Worm (Caenorhabditis elegans) whole organism, L4 larva: ENCODE data around the gene clec-1.

ENCODE experiments used
- D1046.2 ChIP-seq: fragments of 200-800 bp; sonication (Bioruptor generic); IDR thresholded peaks from 2 replicates; pipeline ENCODE4 v1.3.6; 2022; ENCODE audit warnings: missing genetic modification characterization, missing compliant biosample characterization
- F44E2.7 ChIP-seq: fragments of 200-800 bp; sonication (Bioruptor generic); IDR thresholded peaks from 2 replicates; pipeline ENCODE4 v2.1.2; 2022; ENCODE audit warnings: missing genetic modification characterization, missing compliant biosample characterization
- R02D3.7 ChIP-seq: fragments of 150-350 bp; sonication (generic microtip); optimal IDR thresholded peaks from 3 replicates; lab custom pipeline; 2014; ENCODE audit warnings: missing biosample characterization, missing genetic modification characterization
- Y105C5A.15 ChIP-seq: fragments of 200-800 bp; sonication (Bioruptor generic); IDR thresholded peaks from 2 replicates; pipeline ENCODE4 v1.3.6; 2022; ENCODE audit warnings: missing genetic modification characterization, missing compliant biosample characterization
- Y48G9A.11 ChIP-seq: fragments of 200-800 bp; sonication (Bioruptor generic); IDR thresholded peaks from 2 replicates; pipeline ENCODE4 v1.3.6; 2022; ENCODE audit warnings: missing genetic modification reagents, missing genetic modification characterization, missing compliant biosample characterization
- Y75B8A.6 ChIP-seq: fragments of 200-800 bp; sonication (Bioruptor generic); IDR thresholded peaks from 2 replicates; pipeline ENCODE4 v1.3.6; 2022; ENCODE audit warnings: missing genetic modification reagents, missing genetic modification characterization, missing compliant biosample characterization
- ZK546.5 ChIP-seq, 2 experiments: sonication (generic microtip); optimal IDR thresholded peaks; 2 replicates each; lab custom pipeline; 2017; ENCODE audit warnings: missing biosample characterization in 2 of 2, missing genetic modification characterization in 2 of 2
- aha-1 ChIP-seq: fragments of 150-350 bp; peaks from one replicate; lab custom pipeline; 2014; ENCODE audit warnings: missing biosample characterization, missing genetic modification characterization
- aly-2 ChIP-seq: sonication (generic microtip); optimal IDR thresholded peaks from 2 replicates; lab custom pipeline; 2018; ENCODE audit warnings: missing biosample characterization, missing genetic modification characterization
- ama-1 ChIP-seq: fragments of 150-350 bp; optimal IDR thresholded peaks from 2 replicates; lab custom pipeline; 2014; ENCODE audit warnings: inconsistent platforms, mixed read lengths
- ceh-44 ChIP-seq: fragments of 200-800 bp; sonication (Bioruptor generic); IDR thresholded peaks from 2 replicates; pipeline ENCODE4 v1.3.6; 2022; ENCODE audit warnings: missing genetic modification reagents, missing genetic modification characterization, missing compliant biosample characterization
- ceh-82 ChIP-seq: sonication (generic microtip); optimal IDR thresholded peaks from 2 replicates; lab custom pipeline; 2017; ENCODE audit warnings: missing biosample characterization, missing genetic modification characterization
- ces-1 ChIP-seq: fragments of 150-350 bp; sonication (generic microtip); optimal IDR thresholded peaks from 4 replicates; lab custom pipeline; 2014; ENCODE audit warnings: missing biosample characterization, missing genetic modification reagents, missing genetic modification characterization
- cey-2 ChIP-seq: sonication (generic microtip); optimal IDR thresholded peaks from 3 replicates; lab custom pipeline; 2017; ENCODE audit warnings: missing genetic modification characterization, mild to moderate bottlenecking, missing compliant biosample characterization, antibody characterized with exemption, borderline replicate concordance; ENCODE audit not compliant: insufficient read depth
- daf-12 ChIP-seq: fragments of 150-350 bp; optimal IDR thresholded peaks from 2 replicates; lab custom pipeline; 2014; ENCODE audit warnings: missing biosample characterization, missing genetic modification reagents, missing genetic modification characterization
- daf-16 ChIP-seq, 3 experiments: sonication (generic microtip); optimal IDR thresholded peaks; 2 replicates each; lab custom pipeline; 2016 to 2017; ENCODE audit warnings: missing genetic modification characterization in 3 of 3, missing genetic modification reagents in 3 of 3, mild to moderate bottlenecking in 2 of 3, missing compliant biosample characterization in 2 of 3, missing biosample characterization in 1 of 3, moderate library complexity in 1 of 3
- daf-19 ChIP-seq: fragments of 200-800 bp; sonication (Bioruptor generic); conservative IDR thresholded peaks from 2 replicates; pipeline ENCODE4 v1.3.6; 2022; ENCODE audit warnings: missing genetic modification characterization, missing compliant biosample characterization
- daf-8 ChIP-seq: fragments of 200-800 bp; sonication (Bioruptor generic); IDR thresholded peaks from 2 replicates; pipeline ENCODE4 v1.3.6; 2022; ENCODE audit warnings: missing genetic modification characterization, missing compliant biosample characterization
- dmd-6 ChIP-seq: fragments of 200-800 bp; sonication (Bioruptor generic); IDR thresholded peaks from 2 replicates; pipeline ENCODE4 v1.3.6; 2022; ENCODE audit warnings: missing genetic modification reagents, missing genetic modification characterization, missing compliant biosample characterization
- fkh-10 ChIP-seq: fragments of 150-350 bp; optimal IDR thresholded peaks from 2 replicates; lab custom pipeline; 2014; ENCODE audit warnings: missing biosample characterization, missing genetic modification reagents, missing genetic modification characterization
- hif-1 ChIP-seq, 2 experiments: sonication (generic microtip); optimal IDR thresholded peaks; 2 replicates each; lab custom pipeline; 2016 to 2017; ENCODE audit warnings: missing compliant biosample characterization in 2 of 2, missing genetic modification characterization in 2 of 2, missing genetic modification reagents in 2 of 2, missing genotype in 2 of 2, mild to moderate bottlenecking in 1 of 2
- hlh-11 ChIP-seq: fragments of 200-800 bp; sonication (Bioruptor generic); optimal IDR thresholded peaks from 2 replicates; lab custom pipeline; 2018; ENCODE audit warnings: mild to moderate bottlenecking, missing genetic modification characterization, missing compliant biosample characterization
- hlh-30 ChIP-seq: sonication (generic microtip); optimal IDR thresholded peaks from 2 replicates; lab custom pipeline; 2017; ENCODE audit warnings: antibody characterized with exemption, mild to moderate bottlenecking, missing genetic modification characterization, missing compliant biosample characterization; ENCODE audit not compliant: insufficient read depth
- jun-1 ChIP-seq: fragments of 150-350 bp; optimal IDR thresholded peaks from 2 replicates; lab custom pipeline; 2014; ENCODE audit warnings: missing biosample characterization, missing genetic modification reagents, missing genetic modification characterization
- lin-15B ChIP-seq: fragments of 150-350 bp; sonication (generic microtip); optimal IDR thresholded peaks from 3 replicates; lab custom pipeline; 2014; ENCODE audit warnings: missing biosample characterization, missing genetic modification characterization
- lin-29 ChIP-seq: fragments of 200-800 bp; sonication (Bioruptor generic); IDR thresholded peaks from 2 replicates; pipeline ENCODE4 v1.3.6; 2022; ENCODE audit warnings: missing genetic modification reagents, missing genetic modification characterization, missing compliant biosample characterization
- lir-3 ChIP-seq: sonication (generic microtip); optimal IDR thresholded peaks from 2 replicates; lab custom pipeline; 2016; ENCODE audit warnings: mild to moderate bottlenecking, missing genetic modification characterization, missing compliant biosample characterization
- nhr-10 ChIP-seq: fragments of 150-350 bp; optimal IDR thresholded peaks from 2 replicates; lab custom pipeline; 2014; ENCODE audit warnings: missing biosample characterization, missing genetic modification characterization
- nhr-11 ChIP-seq: fragments of 150-350 bp; optimal IDR thresholded peaks from 2 replicates; lab custom pipeline; 2014; ENCODE audit warnings: missing biosample characterization, missing genetic modification characterization
- nhr-111 ChIP-seq: fragments of 200-800 bp; sonication (Bioruptor generic); optimal IDR thresholded peaks from 2 replicates; lab custom pipeline; 2018; ENCODE audit warnings: mild to moderate bottlenecking, missing genetic modification characterization, missing compliant biosample characterization
- nhr-25 ChIP-seq: sonication (generic microtip); optimal IDR thresholded peaks from 2 replicates; lab custom pipeline; 2017; ENCODE audit warnings: missing genetic modification characterization, mild to moderate bottlenecking, missing compliant biosample characterization, antibody characterized with exemption, moderate library complexity, borderline replicate concordance; ENCODE audit not compliant: insufficient read depth
- nhr-28 ChIP-seq: fragments of 150-350 bp; optimal IDR thresholded peaks from 2 replicates; lab custom pipeline; 2014; ENCODE audit warnings: missing biosample characterization, missing genetic modification characterization
- nhr-41 ChIP-seq: fragments of 200-800 bp; sonication (Bioruptor generic); IDR thresholded peaks from 2 replicates; pipeline ENCODE4 v1.3.6; 2022; ENCODE audit warnings: missing genetic modification reagents, missing genetic modification characterization, missing compliant biosample characterization
- nhr-42 ChIP-seq: fragments of 200-800 bp; sonication (Bioruptor generic); IDR thresholded peaks from 2 replicates; pipeline ENCODE4 v1.3.6; 2022; ENCODE audit warnings: missing genetic modification characterization, missing compliant biosample characterization
- nhr-48 ChIP-seq: sonication (generic microtip); optimal IDR thresholded peaks from 2 replicates; lab custom pipeline; 2016; ENCODE audit warnings: mild to moderate bottlenecking, missing genetic modification characterization, missing compliant biosample characterization
- nhr-77 ChIP-seq: fragments of 150-350 bp; optimal IDR thresholded peaks from 2 replicates; lab custom pipeline; 2014; ENCODE audit warnings: missing biosample characterization, missing genetic modification characterization
- pha-4 ChIP-seq, 2 experiments: fragments of 150-350 bp in 1 of 2; fragments of 200-800 bp in 1 of 2; sonication (Bioruptor generic) in 1 of 2; IDR thresholded peaks in 1 of 2; optimal IDR thresholded peaks in 1 of 2; 2 replicates each; pipeline versions ENCODE4 v1.3.6 to Lab custom; 2014 to 2022; ENCODE audit warnings: missing genetic modification characterization in 2 of 2, missing genetic modification reagents in 2 of 2, missing biosample characterization in 1 of 2, missing compliant biosample characterization in 1 of 2
- php-3 ChIP-seq: fragments of 200-800 bp; sonication (Bioruptor generic); IDR thresholded peaks from 2 replicates; pipeline ENCODE4 v1.3.6; 2022; ENCODE audit warnings: missing genetic modification reagents, missing genetic modification characterization, missing compliant biosample characterization
- sdz-12 ChIP-seq: fragments of 200-800 bp; sonication (Bioruptor generic); optimal IDR thresholded peaks from 2 replicates; lab custom pipeline; 2018; ENCODE audit warnings: mild to moderate bottlenecking, missing genetic modification characterization, missing compliant biosample characterization
- set-16 ChIP-seq: fragments of 200-800 bp; sonication (Bioruptor generic); IDR thresholded peaks from 2 replicates; pipeline ENCODE4 v1.3.6; 2022; ENCODE audit warnings: missing genetic modification reagents, missing genetic modification characterization, missing compliant biosample characterization
- skn-1 ChIP-seq: fragments of 150-350 bp; optimal IDR thresholded peaks from 2 replicates; lab custom pipeline; 2014; ENCODE audit warnings: missing biosample characterization, missing genetic modification characterization
- snpc-1.2 ChIP-seq: fragments of 200-800 bp; sonication (Bioruptor generic); IDR thresholded peaks from 2 replicates; pipeline ENCODE4 v1.3.6; 2022; ENCODE audit warnings: missing genetic modification reagents, missing genetic modification characterization, missing compliant biosample characterization
- tag-97 ChIP-seq: fragments of 200-800 bp; sonication (Bioruptor generic); IDR thresholded peaks from 2 replicates; pipeline ENCODE4 v1.3.6; 2022; ENCODE audit warnings: missing genetic modification characterization, missing compliant biosample characterization
- unc-39 ChIP-seq: sonication (generic microtip); optimal IDR thresholded peaks from 2 replicates; lab custom pipeline; 2017; ENCODE audit warnings: missing biosample characterization, missing genetic modification characterization
- vab-7 ChIP-seq: fragments of 200-800 bp; sonication (Bioruptor generic); IDR thresholded peaks from 2 replicates; pipeline ENCODE4 v1.3.6; 2022; ENCODE audit warnings: missing genetic modification reagents, missing genetic modification characterization, missing compliant biosample characterization
- zfp-3 ChIP-seq: fragments of 200-800 bp; sonication (Bioruptor generic); conservative IDR thresholded peaks from 2 replicates; pipeline ENCODE4 v1.3.6; 2022; ENCODE audit warnings: missing genetic modification reagents, missing genetic modification characterization, missing compliant biosample characterization
- ztf-7 ChIP-seq: fragments of 150-350 bp; optimal IDR thresholded peaks from 2 replicates; lab custom pipeline; 2014; ENCODE audit warnings: missing biosample characterization, missing genetic modification characterization

The clec-1 gene

DNA sequence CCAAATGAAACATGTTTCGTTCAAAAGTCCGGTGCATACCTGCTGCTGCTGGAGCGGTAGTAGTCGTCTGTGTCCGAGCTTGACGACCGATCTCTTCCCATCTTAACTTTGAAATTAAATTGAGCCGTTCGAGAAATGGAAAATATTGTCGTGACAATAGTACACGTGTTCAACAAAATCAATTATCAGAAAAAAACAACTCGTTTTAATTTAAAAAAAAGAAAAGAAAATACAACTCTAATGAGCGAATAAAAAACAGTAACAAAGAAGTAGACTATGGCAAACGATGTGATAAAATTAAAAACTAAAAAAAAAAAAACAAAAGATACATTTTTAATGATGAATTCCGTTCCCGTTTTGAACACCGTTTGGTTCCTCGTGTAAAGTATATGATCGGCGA lies 17.4 kb upstream of the clec-1 start, which contains the start of gene prp-39:
TSS of gene prp-39 (minus strand) at position 101 of the 400 bp plus-strand sequence.
- TF ChIP-seq daf-16 (GFP tag; optimal IDR thresholded peaks at IDR 0.05; lab: Kevin White, UChicago) = no peak
- peak; percentile 1 for TF ChIP-seq daf-16 (tag; optimal IDR thresholded peaks at IDR 0.05; lab: Kevin White, UChicago)
- TF ChIP-seq ama-1 (lab: Kevin White, UChicago) = peak; percentile 45
- no peak for TF ChIP-seq Y105C5A.15 (GFP tag; lab: Robert Waterston, UW)

DNA sequence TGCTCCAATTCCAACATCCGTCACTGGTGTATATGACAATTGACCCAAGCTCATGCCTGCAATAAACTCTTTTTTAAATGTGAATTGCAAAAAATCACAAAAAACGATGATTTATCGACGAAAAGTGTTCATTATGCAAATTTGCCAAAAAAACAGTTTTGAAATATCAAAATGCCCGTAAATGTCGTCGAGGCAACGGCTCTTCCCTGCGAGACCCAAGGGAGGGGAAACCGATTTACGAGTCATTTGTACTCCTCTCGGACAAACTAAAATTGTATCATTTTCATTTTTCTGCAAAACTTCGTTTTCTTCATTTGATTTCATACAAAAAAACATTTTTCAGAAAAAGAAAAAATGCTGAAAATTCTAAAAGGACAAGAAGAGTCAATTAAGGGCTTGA lies 15.4 kb upstream of the clec-1 start, which contains the start of the genes hmgs-1 and F25B4.4:
TSS of gene hmgs-1 (minus strand) at position 56 of the 400 bp plus-strand sequence.
TSS of gene F25B4.4 (plus strand) at position 340 of the 400 bp plus-strand sequence.
- TF ChIP-seq unc-39 (no peak), Y105C5A.15 (GFP tag; lab: Robert Waterston, UW) (no peak), dmd-6 (GFP tag; lab: Robert Waterston, UW) (peak; percentile 80), ZK546.5 (tag; optimal IDR thresholded peaks at IDR 0.05; lab: Kevin White, UChicago) (peak in 1 of 2 experiments; percentile 21), cey-2 (tag; lab: Kevin White, UChicago) (no peak), ceh-82 (tag; lab: Kevin White, UChicago) (no peak), ztf-7 (tag; lab: Kevin White, UChicago) (no peak), R02D3.7 (tag; lab: Kevin White, UChicago) (peak; percentile 99), Y48G9A.11 (GFP tag; lab: Robert Waterston, UW) (peak; percentile 49; the same call in 1 of the 2 replicates), aha-1 (peak; percentile 94), lin-29 (GFP tag; lab: Robert Waterston, UW) (no peak), hif-1 (tag; optimal IDR thresholded peaks at IDR 0.05; lab: Kevin White, UChicago) (peak in 1 of 2 experiments; percentile 83), nhr-41 (GFP tag; lab: Robert Waterston, UW) (no peak), tag-97 (GFP tag; lab: Robert Waterston, UW) (no peak), lin-15B (peak; percentile 26), daf-8 (no peak), nhr-48 (tag; lab: Kevin White, UChicago) (peak; percentile 49), jun-1 (peak; percentile 64), ceh-44 (GFP tag; lab: Robert Waterston, UW) (0 out of 2 replicates have a peak, but pooled peaks have one; percentile 27), nhr-77 (tag; lab: Kevin White, UChicago) (peak; percentile 93), ces-1 (GFP tag; lab: Kevin White, UChicago) (peak; percentile 7), daf-19 (GFP tag; lab: Robert Waterston, UW) (no peak), fkh-10 (GFP tag; lab: Kevin White, UChicago) (peak; percentile 93), daf-12 (tag; lab: Kevin White, UChicago) (no peak), skn-1 (no peak), D1046.2 (GFP tag; lab: Robert Waterston, UW) (no peak), zfp-3 (GFP tag; lab: Robert Waterston, UW) (peak; percentile 71; the same call in 1 of the 2 replicates), lir-3 (tag; lab: Kevin White, UChicago) (no peak), php-3 (GFP tag; lab: Robert Waterston, UW) (0 out of 2 replicates have a peak, but pooled peaks have one; percentile 5), pha-4 (GFP tag; IDR thresholded peaks at IDR 0.05; lab: Robert Waterston, UW) (peak; percentile 76; the same call in 1 of the 2 replicates), pha-4 (tag; optimal IDR thresholded peaks at IDR 0.05; lab: Kevin White, UChicago) (peak; percentile 77), F44E2.7 (GFP tag; lab: Robert Waterston, UW) (no peak), nhr-25 (tag; lab: Kevin White, UChicago) (peak; percentile 50), Y75B8A.6 (GFP tag; lab: Robert Waterston, UW) (no peak), nhr-11 (tag; lab: Kevin White, UChicago) (peak; percentile 95), vab-7 (GFP tag; lab: Robert Waterston, UW) (0 out of 2 replicates have a peak, but pooled peaks have one; percentile 41), daf-16 (GFP tag; optimal IDR thresholded peaks at IDR 0.05; lab: Kevin White, UChicago) (peak in 1 of 2 experiments; percentile 27), daf-16 (tag; optimal IDR thresholded peaks at IDR 0.05; lab: Kevin White, UChicago) (peak; percentile 33), snpc-1.2 (GFP tag; lab: Robert Waterston, UW) (no peak), nhr-42 (GFP tag; lab: Robert Waterston, UW) (peak; percentile 73; the same call in 1 of the 2 replicates), sdz-12 (GFP tag; lab: Kevin White, UChicago) (no peak), nhr-10 (peak; percentile 1), nhr-111 (no peak), aly-2 (tag; lab: Kevin White, UChicago) (no peak), hlh-11 (tag; lab: Kevin White, UChicago) (peak; percentile 83), set-16 (GFP tag; lab: Robert Waterston, UW) (no peak), hlh-30 (tag; lab: Kevin White, UChicago) (peak; percentile 85), nhr-28 (peak; percentile 73)
